Worm (Caenorhabditis elegans): ENCODE results near the gene wrt-2.
A peak's percentile ranks its signal among the peaks of the same experiment; 100 is the strongest.

wrt-2 gene

ce11 chrX:3094304-3094703 is at the start of gene wrt-2:
Gene wrt-2 (minus strand): TSS chrX:3094349.
- TF ChIP-seq ztf-4 (tag; optimal IDR thresholded peaks at IDR 0.05): no peak
- TF ChIP-seq mdl-1 (tag; optimal IDR thresholded peaks at IDR 0.05): no peak

ce11 chrX:3141704-3142103 is 47.6 kb upstream of the wrt-2 start:
- TF ChIP-seq elt-2 (tag; optimal IDR thresholded peaks at IDR 0.05): peak; percentile 46
- TF ChIP-seq nhr-237 (tag; optimal IDR thresholded peaks at IDR 0.05): no peak
- no peak for TF ChIP-seq ztf-4 (tag; optimal IDR thresholded peaks at IDR 0.05)
- no peak for TF ChIP-seq egl-5 (tag; optimal IDR thresholded peaks at IDR 0.05)
- no peak for TF ChIP-seq nhr-28 (tag; optimal IDR thresholded peaks at IDR 0.05)
- TF ChIP-seq pqm-1 (tag; optimal IDR thresholded peaks at IDR 0.05): peak; percentile 15

ce11 chrX:3139516-3140301 is 45.6 kb upstream of the wrt-2 start:
- TF ChIP-seq lin-39 (tag; optimal IDR thresholded peaks at IDR 0.05) (no peak), egl-27 (tag; optimal IDR thresholded peaks at IDR 0.05) (no peak), ceh-82 (tag; optimal IDR thresholded peaks at IDR 0.05) (no peak), unc-39 (tag; optimal IDR thresholded peaks at IDR 0.05) (no peak), hmg-11 (tag; optimal IDR thresholded peaks at IDR 0.05) (no peak), nhr-43 (tag; optimal IDR thresholded peaks at IDR 0.05; ENCODE audit: poor library complexity, severe bottlenecking) (no peak), nhr-28 (tag; optimal IDR thresholded peaks at IDR 0.05) (no peak), elt-3 (tag; optimal IDR thresholded peaks at IDR 0.05) (no peak), ztf-4 (tag; optimal IDR thresholded peaks at IDR 0.05) (no peak), fkh-2 (tag; optimal IDR thresholded peaks at IDR 0.05) (no peak), R02D3.7 (tag; optimal IDR thresholded peaks at IDR 0.05) (no peak), pqm-1 (tag; optimal IDR thresholded peaks at IDR 0.05) (no peak), jun-1 (tag; optimal IDR thresholded peaks at IDR 0.05) (no peak)

ce11 chrX:3135186-3135585 is 41.0 kb upstream of the wrt-2 start, which contains the start of gene K10B3.1:
Gene K10B3.1 (plus strand): TSS chrX:3135486.
- peak; percentile 3 for TF ChIP-seq pha-4 (tag; optimal IDR thresholded peaks at IDR 0.05)
- no peak for TF ChIP-seq nhr-77 (tag; optimal IDR thresholded peaks at IDR 0.05)

ce11 chrX:3127626-3128142 is 33.5 kb upstream of the wrt-2 start:
- no peak for TF ChIP-seq daf-12 (tag; optimal IDR thresholded peaks at IDR 0.05)
- peak; percentile 92 for TF ChIP-seq nfya-1 (tag; optimal IDR thresholded peaks at IDR 0.05; ENCODE audit: insufficient read depth)
- no peak for TF ChIP-seq ztf-11 (tag; optimal IDR thresholded peaks at IDR 0.05)
- TF ChIP-seq nhr-28 (tag; optimal IDR thresholded peaks at IDR 0.05): no peak
- no peak for TF ChIP-seq ZK546.5 (tag; optimal IDR thresholded peaks at IDR 0.05)
- peak; percentile 60 for TF ChIP-seq zag-1 (tag; optimal IDR thresholded peaks at IDR 0.05)
- peak; percentile 72 for TF ChIP-seq pqm-1 (tag; optimal IDR thresholded peaks at IDR 0.05)
- peak; percentile 98 for TF ChIP-seq pha-4 (tag; optimal IDR thresholded peaks at IDR 0.05)
- no peak for TF ChIP-seq ceh-9 (tag; optimal IDR thresholded peaks at IDR 0.05)
- TF ChIP-seq elt-2 (tag; optimal IDR thresholded peaks at IDR 0.05): peak; percentile 92
- TF ChIP-seq elt-3 (tag; optimal IDR thresholded peaks at IDR 0.05): peak in 1 of 3 experiments; percentile 4
- peak; percentile 67 for TF ChIP-seq fkh-10 (GFP tag; optimal IDR thresholded peaks at IDR 0.05)
- peak; percentile 93 for TF ChIP-seq fos-1 (tag; optimal IDR thresholded peaks at IDR 0.05)
- TF ChIP-seq ztf-4 (tag; optimal IDR thresholded peaks at IDR 0.05): peak; percentile 76
- TF ChIP-seq hmg-11 (tag; optimal IDR thresholded peaks at IDR 0.05): peak; percentile 97
- TF ChIP-seq lin-15B (tag; optimal IDR thresholded peaks at IDR 0.05): peak; percentile 65
- TF ChIP-seq sea-2 (GFP tag; optimal IDR thresholded peaks at IDR 0.05): no peak
- peak; percentile 54 for TF ChIP-seq mdl-1 (tag; optimal IDR thresholded peaks at IDR 0.05)
- no peak for TF ChIP-seq unc-39 (tag; optimal IDR thresholded peaks at IDR 0.05)
- peak; percentile 78 for TF ChIP-seq elt-1 (tag; optimal IDR thresholded peaks at IDR 0.05)
- TF ChIP-seq ceh-82 (tag; optimal IDR thresholded peaks at IDR 0.05): peak; percentile 68
- peak; percentile 76 for TF ChIP-seq nhr-43 (tag; optimal IDR thresholded peaks at IDR 0.05; ENCODE audit: poor library complexity, severe bottlenecking)
- TF ChIP-seq eor-1 (tag; optimal IDR thresholded peaks at IDR 0.05): no peak
- TF ChIP-seq nhr-25 (tag; optimal IDR thresholded peaks at IDR 0.05): peak; percentile 95
- TF ChIP-seq skn-1 (tag; optimal IDR thresholded peaks at IDR 0.05): peak; percentile 87
- TF ChIP-seq lin-39 (tag; optimal IDR thresholded peaks at IDR 0.05): peak; percentile 99
- no peak for TF ChIP-seq nhr-12 (tag; optimal IDR thresholded peaks at IDR 0.05)
- TF ChIP-seq tbx-2 (tag; optimal IDR thresholded peaks at IDR 0.05): peak; percentile 86
- TF ChIP-seq snpc-4 (tag; optimal IDR thresholded peaks at IDR 0.05): peak; percentile 51
- TF ChIP-seq nhr-76 (tag; optimal IDR thresholded peaks at IDR 0.05): no peak
- TF ChIP-seq aly-2 (tag; optimal IDR thresholded peaks at IDR 0.05): peak; percentile 11
- peak; percentile 78 for TF ChIP-seq egl-5 (tag; optimal IDR thresholded peaks at IDR 0.05)
- peak; percentile 92 for TF ChIP-seq lsy-12 (tag; optimal IDR thresholded peaks at IDR 0.05)
- no peak for TF ChIP-seq ceh-16 (tag; optimal IDR thresholded peaks at IDR 0.05)
- no peak for TF ChIP-seq nhr-77 (tag; optimal IDR thresholded peaks at IDR 0.05)
- TF ChIP-seq ceh-28 (tag; optimal IDR thresholded peaks at IDR 0.05): peak; percentile 80
